Worm (Caenorhabditis elegans) whole organism, mixed stage, embryonic: ENCODE data around the gene F12A10.8.
"Not testable (repeated sequence)": the region's sequence is repeated elsewhere in the genome, so short reads cannot be mapped to it uniquely, and the experiment has no call there.

ENCODE experiments used
- M03D4.4 ChIP-seq: sonication (generic microtip); optimal IDR thresholded peaks from 2 replicates; lab custom pipeline; 2017; ENCODE audit warnings: mild to moderate bottlenecking, missing genetic modification characterization, missing compliant biosample characterization
- bed-3 ChIP-seq: fragments of 200-800 bp; sonication (Bioruptor generic); optimal IDR thresholded peaks from 3 replicates; lab custom pipeline; 2018; ENCODE audit warnings: mild to moderate bottlenecking, missing genetic modification characterization, moderate library complexity, missing compliant biosample characterization
- blmp-1 ChIP-seq: fragments of 150-350 bp; optimal IDR thresholded peaks from 2 replicates; lab custom pipeline; 2014; ENCODE audit warnings: missing biosample characterization, missing genetic modification characterization
- ceh-39 ChIP-seq: fragments of 150-350 bp; optimal IDR thresholded peaks from 2 replicates; lab custom pipeline; 2014; ENCODE audit warnings: missing biosample characterization, missing genetic modification characterization
- ceh-43 ChIP-seq: fragments of 200-800 bp; sonication (Bioruptor generic); optimal IDR thresholded peaks from 2 replicates; lab custom pipeline; 2018; ENCODE audit warnings: mild to moderate bottlenecking, missing genetic modification characterization, moderate library complexity, missing compliant biosample characterization
- ceh-83 ChIP-seq: fragments of 200-800 bp; sonication (Bioruptor generic); optimal IDR thresholded peaks from 2 replicates; lab custom pipeline; 2018; ENCODE audit warnings: mild to moderate bottlenecking, missing genetic modification characterization, missing compliant biosample characterization
- ces-1 ChIP-seq: fragments of 150-350 bp; optimal IDR thresholded peaks from 2 replicates; lab custom pipeline; 2014; ENCODE audit warnings: missing biosample characterization, missing genetic modification reagents, missing genetic modification characterization
- elt-1 ChIP-seq: sonication (generic microtip); optimal IDR thresholded peaks from 2 replicates; lab custom pipeline; 2017; ENCODE audit warnings: missing genetic modification characterization, mild to moderate bottlenecking, missing compliant biosample characterization, antibody characterized with exemption, moderate library complexity, borderline replicate concordance; ENCODE audit not compliant: insufficient read depth
- elt-3 ChIP-seq: fragments of 150-350 bp; optimal IDR thresholded peaks from 2 replicates; lab custom pipeline; 2014; ENCODE audit warnings: missing biosample characterization, missing genetic modification characterization
- flh-1 ChIP-seq: fragments of 200-800 bp; sonication (Bioruptor generic); optimal IDR thresholded peaks from 2 replicates; lab custom pipeline; 2018; ENCODE audit warnings: mild to moderate bottlenecking, missing genetic modification characterization, moderate library complexity, missing compliant biosample characterization
- hlh-1 ChIP-seq: fragments of 150-350 bp; optimal IDR thresholded peaks from 2 replicates; lab custom pipeline; 2014; ENCODE audit warnings: missing biosample characterization, missing genetic modification reagents, missing genetic modification characterization
- lin-13 ChIP-seq: fragments of 150-350 bp; optimal IDR thresholded peaks from 2 replicates; lab custom pipeline; 2014; ENCODE audit warnings: missing biosample characterization, missing genetic modification characterization
- lin-32 ChIP-seq: fragments of 200-800 bp; sonication (Bioruptor generic); optimal IDR thresholded peaks from 2 replicates; lab custom pipeline; 2018; ENCODE audit warnings: mild to moderate bottlenecking, missing genetic modification characterization, missing compliant biosample characterization
- lsy-2 ChIP-seq: fragments of 150-350 bp; optimal IDR thresholded peaks from 2 replicates; lab custom pipeline; 2014; ENCODE audit warnings: missing biosample characterization, missing genetic modification characterization
- mab-5 ChIP-seq: fragments of 150-350 bp; optimal IDR thresholded peaks from 2 replicates; lab custom pipeline; 2014; ENCODE audit warnings: missing biosample characterization, missing genetic modification characterization
- mep-1 ChIP-seq: fragments of 150-350 bp; optimal IDR thresholded peaks from 2 replicates; lab custom pipeline; 2017; ENCODE audit warnings: missing biosample characterization, missing genetic modification reagents, missing genetic modification characterization, inconsistent platforms
- mls-2 ChIP-seq: sonication (generic microtip); optimal IDR thresholded peaks from 2 replicates; lab custom pipeline; 2016; ENCODE audit warnings: mild to moderate bottlenecking, missing genetic modification characterization, moderate library complexity, missing compliant biosample characterization
- nhr-12 ChIP-seq: fragments of 150-350 bp; optimal IDR thresholded peaks from 2 replicates; lab custom pipeline; 2014; ENCODE audit warnings: missing biosample characterization, missing genetic modification characterization
- nhr-2 ChIP-seq: fragments of 150-350 bp; optimal IDR thresholded peaks from 2 replicates; lab custom pipeline; 2014; ENCODE audit warnings: missing biosample characterization, missing genetic modification characterization
- nhr-237 ChIP-seq: fragments of 150-350 bp; optimal IDR thresholded peaks from 2 replicates; lab custom pipeline; 2014; ENCODE audit warnings: missing biosample characterization, missing genetic modification characterization
- nhr-28 ChIP-seq: fragments of 150-350 bp; optimal IDR thresholded peaks from 2 replicates; lab custom pipeline; 2014; ENCODE audit warnings: missing biosample characterization, missing genetic modification characterization
- nhr-76 ChIP-seq: sonication (generic microtip); optimal IDR thresholded peaks from 2 replicates; lab custom pipeline; 2017; ENCODE audit warnings: missing biosample characterization, missing genetic modification characterization
- pha-4 ChIP-seq: fragments of 150-350 bp; optimal IDR thresholded peaks from 2 replicates; lab custom pipeline; 2018; ENCODE audit warnings: missing biosample characterization, missing genetic modification reagents, missing genetic modification characterization
- snpc-4 ChIP-seq: fragments of 150-350 bp; optimal IDR thresholded peaks from 2 replicates; lab custom pipeline; 2014; ENCODE audit warnings: missing biosample characterization, missing genetic modification characterization
- sptf-1 ChIP-seq: sonication (generic microtip); optimal IDR thresholded peaks from 2 replicates; lab custom pipeline; 2017; ENCODE audit warnings: mild to moderate bottlenecking, missing genetic modification characterization, moderate library complexity, missing compliant biosample characterization
- tbx-8 ChIP-seq: fragments of 200-800 bp; sonication (Bioruptor generic); optimal IDR thresholded peaks from 2 replicates; lab custom pipeline; 2018; ENCODE audit warnings: mild to moderate bottlenecking, missing genetic modification characterization, moderate library complexity, missing compliant biosample characterization
- unc-120 ChIP-seq: sonication (generic microtip); optimal IDR thresholded peaks from 2 replicates; lab custom pipeline; 2017; ENCODE audit warnings: missing genetic modification characterization, missing compliant biosample characterization; ENCODE audit not compliant: poor library complexity, severe bottlenecking
- unc-39 ChIP-seq: fragments of 150-350 bp; optimal IDR thresholded peaks from 2 replicates; lab custom pipeline; 2014; ENCODE audit warnings: missing biosample characterization, missing genetic modification characterization
- unc-62 ChIP-seq: fragments of 150-350 bp; optimal IDR thresholded peaks from 2 replicates; lab custom pipeline; 2014; ENCODE audit warnings: missing biosample characterization, missing genetic modification reagents, missing genetic modification characterization
- zip-8 ChIP-seq: fragments of 150-350 bp; optimal IDR thresholded peaks from 2 replicates; lab custom pipeline; 2014; ENCODE audit warnings: missing biosample characterization, missing genetic modification characterization

F12A10.8 gene

ce11 chrII:5537524-5537923, 36.7 kb upstream of the F12A10.8 start, which contains the start of gene C17C3.11:
Gene C17C3.11 (plus strand): TSS chrII:5537824.
- TF ChIP-seq unc-120 (tag; lab: Kevin White, UChicago) (no peak), lin-13 (tag; lab: Kevin White, UChicago) (no peak), nhr-237 (tag; lab: Kevin White, UChicago) (no peak), blmp-1 (no peak), zip-8 (tag; lab: Kevin White, UChicago) (no peak), lin-32 (GFP tag; lab: Kevin White, UChicago) (no peak), mls-2 (tag; lab: Kevin White, UChicago) (no peak), snpc-4 (tag; lab: Kevin White, UChicago) (no peak)

DNA sequence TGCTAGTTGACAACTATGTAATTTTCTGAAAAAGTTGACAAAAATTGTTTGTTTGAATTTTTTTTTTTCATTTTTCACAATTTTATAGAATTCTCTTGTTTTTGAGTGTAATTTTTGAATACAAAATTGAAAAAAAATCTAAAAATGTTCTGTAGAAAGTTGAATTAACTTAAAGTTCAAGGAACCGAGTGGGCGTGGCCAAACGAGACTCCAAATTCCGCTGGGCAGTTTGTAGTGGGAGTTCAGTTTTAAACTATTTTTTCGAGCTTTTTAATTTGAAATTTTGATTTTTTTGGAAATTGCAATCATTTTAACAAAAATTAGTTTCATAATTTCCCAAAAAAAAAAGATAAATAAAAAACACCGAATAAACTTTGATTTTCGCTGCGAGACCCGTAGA, 36.2 kb upstream of the F12A10.8 start:
- no peak for TF ChIP-seq M03D4.4 (tag; lab: Kevin White, UChicago)

DNA sequence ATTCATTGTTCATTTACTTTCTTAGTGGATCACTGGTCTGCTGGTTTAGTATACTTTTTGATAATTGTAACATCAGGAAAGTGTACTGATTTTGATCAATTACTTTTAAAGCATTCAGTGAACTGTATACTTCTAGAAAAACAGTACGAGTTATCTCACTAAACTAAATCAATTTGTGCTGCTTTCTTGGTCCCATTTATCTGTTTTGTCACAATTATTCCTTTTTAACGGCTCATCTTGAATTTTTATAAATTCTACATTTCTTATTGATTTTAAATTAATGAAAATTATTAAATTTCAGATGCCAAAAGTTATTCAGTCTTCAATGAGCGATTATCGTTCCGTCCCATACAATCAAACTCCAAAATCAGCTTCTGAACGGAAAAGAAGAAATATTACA, 34.1 kb upstream of the F12A10.8 start, which contains the start of gene hlh-25:
TSS of gene hlh-25 (plus strand) at position 301 of the 400 bp plus-strand sequence.
- not testable (repeated sequence) for TF ChIP-seq ceh-39 (tag; lab: Kevin White, UChicago); tbx-8 (GFP tag; lab: Kevin White, UChicago); sptf-1 (tag; lab: Kevin White, UChicago)
- TF ChIP-seq, all 35 proteins: peak for 0; not testable (repeated sequence) for 35

ce11 chrII:5533642-5534041, 32.8 kb upstream of the F12A10.8 start, which contains the start of gene hlh-26:
Gene hlh-26 (minus strand): TSS chrII:5533742.
- no peak for TF ChIP-seq lin-13 (tag; lab: Kevin White, UChicago)
- TF ChIP-seq unc-39, result no peak
- no peak for TF ChIP-seq ces-1 (GFP tag; lab: Kevin White, UChicago)

- TF ChIP-seq elt-3 (tag; lab: Kevin White, UChicago) (no peak), lsy-2 (tag; lab: Kevin White, UChicago) (no peak), tbx-8 (GFP tag; lab: Kevin White, UChicago) (no peak), ces-1 (GFP tag; lab: Kevin White, UChicago) (no peak), hlh-1 (tag; lab: Kevin White, UChicago) (no peak), unc-39 (no peak), mep-1 (tag; lab: Kevin White, UChicago) (no peak), zip-8 (tag; lab: Kevin White, UChicago) (no peak), nhr-12 (tag; lab: Kevin White, UChicago) (no peak), M03D4.4 (tag; lab: Kevin White, UChicago) (no peak), unc-62 (no peak)
Measured at ce11 chrII:5531855-5532328, 31.0 kb upstream of the F12A10.8 start, which contains the start of gene C17C3.9. Gene C17C3.9 (minus strand): TSS chrII:5532278.

DNA sequence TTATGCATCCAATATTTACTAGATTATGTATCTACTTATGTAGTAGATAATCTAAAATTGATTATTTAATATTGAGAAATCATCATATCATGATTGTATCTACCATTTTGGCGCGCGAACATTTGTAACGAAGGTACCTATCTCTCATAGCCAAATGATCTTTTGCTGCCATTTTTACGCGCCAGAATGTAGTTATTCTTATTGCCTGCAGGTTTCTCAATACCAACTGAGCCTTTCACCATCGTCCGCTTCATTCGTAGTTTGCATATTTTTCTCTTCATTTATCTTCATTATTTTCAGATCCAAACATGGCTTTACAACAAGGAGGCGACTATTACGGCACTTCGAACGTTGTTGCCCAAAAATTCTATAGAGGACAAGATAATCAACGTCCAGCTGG, 27.0 kb upstream of the F12A10.8 start, which contains the start of gene ZK177.1:
TSS of gene ZK177.1 (plus strand) at position 301 of the 400 bp plus-strand sequence.
- no peak for TF ChIP-seq mab-5 (tag; lab: Kevin White, UChicago)
- no peak for TF ChIP-seq nhr-76
- TF ChIP-seq lin-13 (tag; lab: Kevin White, UChicago), result no peak
- no peak for TF ChIP-seq ceh-39 (tag; lab: Kevin White, UChicago)
- no peak for TF ChIP-seq snpc-4 (tag; lab: Kevin White, UChicago)
- no peak for TF ChIP-seq pha-4

DNA sequence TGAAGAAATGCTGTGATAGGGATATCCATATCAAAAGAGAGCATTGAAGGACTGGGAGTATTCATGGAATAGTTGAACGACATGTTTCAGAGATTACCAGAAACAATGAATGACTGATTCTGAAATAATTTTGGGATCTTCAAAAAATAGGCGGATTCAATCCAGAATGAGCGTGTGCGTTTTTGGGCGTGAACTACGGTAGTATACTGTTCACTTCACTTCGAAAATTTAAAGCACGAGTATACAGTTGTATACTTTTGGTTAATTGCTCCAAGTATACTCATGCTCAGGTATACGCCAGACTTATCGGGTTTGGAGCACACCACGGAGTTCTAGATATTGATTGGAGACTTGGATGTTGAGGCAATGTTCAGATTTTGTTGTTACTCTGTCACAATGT, 24.4 kb upstream of the F12A10.8 start, which contains the start of gene tbx-35:
TSS of gene tbx-35 (minus strand) at position 101 of the 400 bp plus-strand sequence.
- TF ChIP-seq elt-1, result no peak
- no peak for TF ChIP-seq lin-32 (GFP tag; lab: Kevin White, UChicago)
- no peak for TF ChIP-seq M03D4.4 (tag; lab: Kevin White, UChicago)
- no peak for TF ChIP-seq bed-3 (GFP tag; lab: Kevin White, UChicago)
- no peak for TF ChIP-seq ceh-43 (GFP tag; lab: Kevin White, UChicago)
- no peak for TF ChIP-seq sptf-1 (tag; lab: Kevin White, UChicago)
- TF ChIP-seq nhr-76, result no peak
- TF ChIP-seq ceh-39 (tag; lab: Kevin White, UChicago), result no peak
- no peak for TF ChIP-seq tbx-8 (GFP tag; lab: Kevin White, UChicago)
- no peak for TF ChIP-seq lin-13 (tag; lab: Kevin White, UChicago)
- TF ChIP-seq elt-3 (tag; lab: Kevin White, UChicago), result no peak
- no peak for TF ChIP-seq flh-1 (GFP tag; lab: Kevin White, UChicago)
- no peak for TF ChIP-seq nhr-2
- TF ChIP-seq unc-120 (tag; lab: Kevin White, UChicago), result no peak
- no peak for TF ChIP-seq mab-5 (tag; lab: Kevin White, UChicago)
- no peak for TF ChIP-seq nhr-28 (tag; lab: Kevin White, UChicago)
- TF ChIP-seq ces-1 (GFP tag; lab: Kevin White, UChicago), result no peak
- no peak for TF ChIP-seq hlh-1 (tag; lab: Kevin White, UChicago)
- TF ChIP-seq ceh-83 (GFP tag; lab: Kevin White, UChicago), result no peak
- no peak for TF ChIP-seq pha-4
